Fruit fly (Drosophila melanogaster) whole organism, adult: Measurements from ENCODE around the gene CG5282.

ENCODE experiments used
- CG11617 ChIP-seq: fragments of 200-800 bp; sonication (Bioruptor generic); optimal IDR thresholded peaks from 2 replicates; lab custom pipeline; 2017; ENCODE audit warnings: mild to moderate bottlenecking, missing biosample characterization, missing genetic modification reagents, missing genetic modification characterization
- CG12768 ChIP-seq: fragments of 200-800 bp; sonication (Bioruptor generic); optimal IDR thresholded peaks from 2 replicates; lab custom pipeline; 2017; ENCODE audit warnings: missing biosample characterization, missing genetic modification characterization, mild to moderate bottlenecking, moderate library complexity, missing genetic modification reagents
- CG14711 ChIP-seq: fragments of 200-800 bp; sonication (Bioruptor generic); optimal IDR thresholded peaks from 2 replicates; lab custom pipeline; 2018; ENCODE audit warnings: missing biosample characterization, mild to moderate bottlenecking, missing genetic modification characterization, moderate library complexity
- CG1620 ChIP-seq: fragments of 200-800 bp; sonication (Bioruptor generic); optimal IDR thresholded peaks from 2 replicates; lab custom pipeline; 2016; ENCODE audit warnings: missing biosample characterization, missing genetic modification characterization
- CG33017 ChIP-seq: fragments of 200-800 bp; sonication (Bioruptor generic); optimal IDR thresholded peaks from 2 replicates; lab custom pipeline; 2018; ENCODE audit warnings: missing biosample characterization, mild to moderate bottlenecking, missing genetic modification characterization, moderate library complexity
- CG5204 ChIP-seq: fragments of 200-800 bp; sonication (Bioruptor generic); optimal IDR thresholded peaks from 2 replicates; lab custom pipeline; 2016; ENCODE audit warnings: missing biosample characterization, missing genetic modification characterization
- CG7045 ChIP-seq: fragments of 200-800 bp; sonication (Bioruptor generic); optimal IDR thresholded peaks from 2 replicates; lab custom pipeline; 2017; ENCODE audit warnings: missing biosample characterization, mild to moderate bottlenecking, missing genetic modification characterization
- CG7101 ChIP-seq: fragments of 200-800 bp; sonication (Bioruptor generic); optimal IDR thresholded peaks from 2 replicates; lab custom pipeline; 2018; ENCODE audit warnings: missing biosample characterization, mild to moderate bottlenecking, missing genetic modification characterization, moderate library complexity
- Clk ChIP-seq: fragments of 200-800 bp; sonication (Bioruptor generic); optimal IDR thresholded peaks from 2 replicates; lab custom pipeline; 2017; ENCODE audit warnings: missing biosample characterization, missing genetic modification characterization
- Crg-1 ChIP-seq: fragments of 200-800 bp; sonication (Bioruptor generic); optimal IDR thresholded peaks from 2 replicates; lab custom pipeline; 2016; ENCODE audit warnings: missing biosample characterization, missing genetic modification characterization
- Hr96 ChIP-seq: fragments of 200-800 bp; sonication (Bioruptor generic); optimal IDR thresholded peaks from 2 replicates; lab custom pipeline; 2016; ENCODE audit warnings: missing biosample characterization, missing genetic modification characterization
- Mnt ChIP-seq: fragments of 200-800 bp; sonication (Bioruptor generic); optimal IDR thresholded peaks from 2 replicates; lab custom pipeline; 2016; ENCODE audit warnings: missing biosample characterization, mild to moderate bottlenecking, missing genetic modification characterization
- bab1 ChIP-seq: fragments of 200-800 bp; sonication (Bioruptor generic); optimal IDR thresholded peaks from 3 replicates; lab custom pipeline; 2019; ENCODE audit warnings: missing biosample characterization, mild to moderate bottlenecking, missing genetic modification characterization, moderate library complexity
- cic ChIP-seq: fragments of 200-800 bp; sonication (Bioruptor generic); optimal IDR thresholded peaks from 2 replicates; lab custom pipeline; 2017; ENCODE audit warnings: missing biosample characterization, mild to moderate bottlenecking, missing genetic modification characterization, moderate library complexity
- cnc ChIP-seq, 2 experiments: fragments of >200 bp; optimal IDR thresholded peaks; 2 replicates each; lab custom pipeline; 2017
- kay ChIP-seq: fragments of 200-800 bp; sonication (Bioruptor generic); peaks from one replicate; lab custom pipeline; 2016; ENCODE audit warnings: missing biosample characterization, missing genetic modification characterization, borderline replicate concordance
- ovo ChIP-seq: fragments of 200-800 bp; sonication (Bioruptor generic); optimal IDR thresholded peaks from 2 replicates; lab custom pipeline; 2016; ENCODE audit warnings: missing biosample characterization, missing genetic modification characterization
- pad ChIP-seq: fragments of 200-800 bp; sonication (Bioruptor generic); optimal IDR thresholded peaks from 3 replicates; lab custom pipeline; 2017; ENCODE audit warnings: missing biosample characterization, missing genetic modification characterization, mild to moderate bottlenecking, moderate library complexity, missing genetic modification reagents
- tj ChIP-seq: fragments of 200-800 bp; sonication (Bioruptor generic); optimal IDR thresholded peaks from 3 replicates; lab custom pipeline; 2017; ENCODE audit warnings: missing biosample characterization, mild to moderate bottlenecking, missing genetic modification characterization, moderate library complexity
- toe ChIP-seq: fragments of 200-800 bp; sonication (Bioruptor generic); optimal IDR thresholded peaks from 2 replicates; lab custom pipeline; 2016; ENCODE audit warnings: missing biosample characterization, missing genetic modification characterization

CG5282 gene

dm6 chr3L:20425888-20426287 lies at the start of gene CG5282:
TSS of gene CG5282 (minus strand) at chr3L:20426071.
- TF ChIP-seq kay (GFP tag; lab: Kevin White, UChicago) (no peak), Mnt (GFP tag; lab: Kevin White, UChicago) (no peak)

- TF ChIP-seq Mnt (GFP tag; lab: Kevin White, UChicago) (peak; percentile 68), CG33017 (tag; lab: Kevin White, UChicago) (peak; percentile 90), ovo (GFP tag; lab: Kevin White, UChicago) (peak; percentile 68), Clk (peak; percentile 79), CG5204 (peak; percentile 78), cic (GFP tag; lab: Kevin White, UChicago) (peak; percentile 80), cnc (optimal IDR thresholded peaks at IDR 0.05; lab: Kevin White, UChicago) (no peak), tj (peak; percentile 71), Hr96 (GFP tag; lab: Kevin White, UChicago) (peak; percentile 61), CG1620 (peak; percentile 93), toe (GFP tag; lab: Kevin White, UChicago) (peak; percentile 91), CG7045 (GFP tag; lab: Kevin White, UChicago) (peak; percentile 91), pad (GFP tag; lab: Kevin White, UChicago) (peak; percentile 68), CG12768 (GFP tag; lab: Kevin White, UChicago) (peak; percentile 91), CG7101 (tag; lab: Kevin White, UChicago) (peak; percentile 90), CG14711 (tag; lab: Kevin White, UChicago) (peak; percentile 86), Crg-1 (GFP tag; lab: Kevin White, UChicago) (peak; percentile 90), kay (GFP tag; lab: Kevin White, UChicago) (peak; percentile 85), CG11617 (peak; percentile 91), bab1 (GFP tag; lab: Kevin White, UChicago) (peak; percentile 90)
These were observed 48.9 kb upstream of the CG5282 start for dm6 chr3L:20474789-20475208.

dm6 chr3L:20474197-20474788 lies 48.4 kb upstream of the CG5282 start, which contains the start of gene isoQC:
TSS of gene isoQC (plus strand) at chr3L:20474466.
- TF ChIP-seq kay (GFP tag; lab: Kevin White, UChicago): peak; percentile 90
- peak; percentile 60 for TF ChIP-seq Mnt (GFP tag; lab: Kevin White, UChicago)
- TF ChIP-seq Hr96 (GFP tag; lab: Kevin White, UChicago): no peak
- TF ChIP-seq CG5204: no peak
- no peak for TF ChIP-seq Clk
- no peak for TF ChIP-seq CG12768 (GFP tag; lab: Kevin White, UChicago)
- TF ChIP-seq CG33017 (tag; lab: Kevin White, UChicago): no peak
- no peak for TF ChIP-seq CG7045 (GFP tag; lab: Kevin White, UChicago)
- TF ChIP-seq pad (GFP tag; lab: Kevin White, UChicago): no peak
- no peak for TF ChIP-seq ovo (GFP tag; lab: Kevin White, UChicago)
- no peak for TF ChIP-seq toe (GFP tag; lab: Kevin White, UChicago)
- no peak for TF ChIP-seq tj
- TF ChIP-seq CG1620: no peak
- no peak for TF ChIP-seq CG11617
- no peak for TF ChIP-seq CG7101 (tag; lab: Kevin White, UChicago)
- no peak for TF ChIP-seq Crg-1 (GFP tag; lab: Kevin White, UChicago)

- peak; percentile 78 for TF ChIP-seq CG12768 (GFP tag; lab: Kevin White, UChicago)
- TF ChIP-seq Mnt (GFP tag; lab: Kevin White, UChicago): peak; percentile 60
- TF ChIP-seq cic (GFP tag; lab: Kevin White, UChicago): no peak
- no peak for TF ChIP-seq Crg-1 (GFP tag; lab: Kevin White, UChicago)
- TF ChIP-seq CG11617: peak; percentile 40
- no peak for TF ChIP-seq Hr96 (GFP tag; lab: Kevin White, UChicago)
- TF ChIP-seq Clk: no peak
- peak; percentile 47 for TF ChIP-seq pad (GFP tag; lab: Kevin White, UChicago)
- TF ChIP-seq bab1 (GFP tag; lab: Kevin White, UChicago): no peak
- TF ChIP-seq cnc (optimal IDR thresholded peaks at IDR 0.05; lab: Kevin White, UChicago): no peak
- TF ChIP-seq CG7045 (GFP tag; lab: Kevin White, UChicago): peak; percentile 70
- no peak for TF ChIP-seq ovo (GFP tag; lab: Kevin White, UChicago)
- TF ChIP-seq CG33017 (tag; lab: Kevin White, UChicago): peak; percentile 74
- TF ChIP-seq kay (GFP tag; lab: Kevin White, UChicago): no peak
- TF ChIP-seq tj: peak; percentile 82
- TF ChIP-seq CG5204: peak; percentile 11
- TF ChIP-seq CG1620: no peak
- TF ChIP-seq CG14711 (tag; lab: Kevin White, UChicago): peak; percentile 60
- TF ChIP-seq CG7101 (tag; lab: Kevin White, UChicago): peak; percentile 74
- peak; percentile 8 for TF ChIP-seq toe (GFP tag; lab: Kevin White, UChicago)
These were observed 47.3 kb upstream of the CG5282 start, which contains the start of the genes CG32428 and CG5969 for dm6 chr3L:20473021-20473799. TSS of gene CG32428 (minus strand) at chr3L:20473723. TSS of gene CG5969 (plus strand) at chr3L:20473783.

dm6 chr3L:20472607-20473006 lies 46.7 kb upstream of the CG5282 start:
- no peak for TF ChIP-seq kay (GFP tag; lab: Kevin White, UChicago)
- no peak for TF ChIP-seq CG11617
- TF ChIP-seq CG33017 (tag; lab: Kevin White, UChicago): no peak
- TF ChIP-seq CG14711 (tag; lab: Kevin White, UChicago): no peak
- TF ChIP-seq CG7101 (tag; lab: Kevin White, UChicago): no peak
- no peak for TF ChIP-seq cic (GFP tag; lab: Kevin White, UChicago)
- no peak for TF ChIP-seq CG5204
- TF ChIP-seq Hr96 (GFP tag; lab: Kevin White, UChicago): no peak
- no peak for TF ChIP-seq CG7045 (GFP tag; lab: Kevin White, UChicago)
- TF ChIP-seq cnc (optimal IDR thresholded peaks at IDR 0.05; lab: Kevin White, UChicago): no peak
- no peak for TF ChIP-seq pad (GFP tag; lab: Kevin White, UChicago)
- no peak for TF ChIP-seq Crg-1 (GFP tag; lab: Kevin White, UChicago)
- TF ChIP-seq CG1620: no peak
- TF ChIP-seq ovo (GFP tag; lab: Kevin White, UChicago): no peak
- no peak for TF ChIP-seq Clk
- TF ChIP-seq bab1 (GFP tag; lab: Kevin White, UChicago): no peak
- no peak for TF ChIP-seq toe (GFP tag; lab: Kevin White, UChicago)
- TF ChIP-seq Mnt (GFP tag; lab: Kevin White, UChicago): no peak
- TF ChIP-seq CG12768 (GFP tag; lab: Kevin White, UChicago): no peak
- no peak for TF ChIP-seq tj
